Worm (Caenorhabditis elegans): ENCODE data around the gene mab-5.

mab-5 gene

ce11 chrIII:7784201-7784600 lies 947 bp upstream of the mab-5 start (continued):
- no peak for TF ChIP-seq ceh-28 (tag; optimal IDR thresholded peaks at IDR 0.05)
- TF ChIP-seq ceh-16 (tag; optimal IDR thresholded peaks at IDR 0.05), result no peak
- peak; percentile 94 for TF ChIP-seq nfya-1 (tag; optimal IDR thresholded peaks at IDR 0.05; ENCODE audit: insufficient read depth)
- TF ChIP-seq hmg-11 (tag; optimal IDR thresholded peaks at IDR 0.05), result no peak
- TF ChIP-seq unc-39 (tag; optimal IDR thresholded peaks at IDR 0.05), result no peak
- peak; percentile 32 for TF ChIP-seq lin-39 (tag; optimal IDR thresholded peaks at IDR 0.05)
- TF ChIP-seq daf-12 (tag; optimal IDR thresholded peaks at IDR 0.05), result no peak
- no peak for TF ChIP-seq fkh-2 (tag; optimal IDR thresholded peaks at IDR 0.05)
- no peak for TF ChIP-seq nhr-77 (tag; optimal IDR thresholded peaks at IDR 0.05)
- no peak for TF ChIP-seq nhr-28 (tag; optimal IDR thresholded peaks at IDR 0.05)
- TF ChIP-seq unc-62 (GFP tag; optimal IDR thresholded peaks at IDR 0.05), result peak; percentile 24
- TF ChIP-seq ztf-11 (tag; optimal IDR thresholded peaks at IDR 0.05), result no peak
- TF ChIP-seq egl-5 (tag; optimal IDR thresholded peaks at IDR 0.05), result peak; percentile 83
- no peak for TF ChIP-seq pqm-1 (tag; optimal IDR thresholded peaks at IDR 0.05)
- TF ChIP-seq elt-2 (tag; optimal IDR thresholded peaks at IDR 0.05), result no peak
- no peak for TF ChIP-seq ceh-9 (tag; optimal IDR thresholded peaks at IDR 0.05)

ce11 chrIII:7780566-7781238 lies 2.6 kb downstream of the mab-5 start:
- TF ChIP-seq nfya-1 (tag; optimal IDR thresholded peaks at IDR 0.05; ENCODE audit: insufficient read depth) (peak; percentile 5), jun-1 (tag; optimal IDR thresholded peaks at IDR 0.05) (no peak), lin-39 (tag; optimal IDR thresholded peaks at IDR 0.05) (peak; percentile 17)

- TF ChIP-seq lsy-12 (tag; optimal IDR thresholded peaks at IDR 0.05) (no peak), tbx-2 (tag; optimal IDR thresholded peaks at IDR 0.05) (no peak), nfya-1 (tag; optimal IDR thresholded peaks at IDR 0.05; ENCODE audit: insufficient read depth) (peak; percentile 19), egl-5 (tag; optimal IDR thresholded peaks at IDR 0.05) (no peak), ztf-4 (tag; optimal IDR thresholded peaks at IDR 0.05) (no peak), unc-62 (GFP tag; optimal IDR thresholded peaks at IDR 0.05) (no peak)
Observed at ce11 chrIII:7779313-7779712, 3.9 kb downstream of the mab-5 start.

ce11 chrIII:7778530-7778929 lies 4.7 kb downstream of the mab-5 start:
- peak; percentile 96 for TF ChIP-seq nfya-1 (tag; optimal IDR thresholded peaks at IDR 0.05; ENCODE audit: insufficient read depth)
- TF ChIP-seq egl-5 (tag; optimal IDR thresholded peaks at IDR 0.05), result peak; percentile 31
- no peak for TF ChIP-seq lin-15B (tag; optimal IDR thresholded peaks at IDR 0.05)

ce11 chrIII:7775983-7776440 lies 7.2 kb downstream of the mab-5 start, which contains the start of gene bath-15:
bath-15 (minus strand) TSS chrIII:7776033.
- TF ChIP-seq pha-4 (tag; optimal IDR thresholded peaks at IDR 0.05) (peak; percentile 66), ceh-16 (tag; optimal IDR thresholded peaks at IDR 0.05) (no peak), egl-5 (tag; optimal IDR thresholded peaks at IDR 0.05) (no peak), unc-39 (tag; optimal IDR thresholded peaks at IDR 0.05) (no peak), fos-1 (tag; optimal IDR thresholded peaks at IDR 0.05) (no peak), lin-39 (tag; optimal IDR thresholded peaks at IDR 0.05) (no peak)

ce11 chrIII:7773791-7774190 lies 9.5 kb downstream of the mab-5 start:
- TF ChIP-seq elt-2 (tag; optimal IDR thresholded peaks at IDR 0.05), result no peak
- no peak for TF ChIP-seq ceh-9 (tag; optimal IDR thresholded peaks at IDR 0.05)
- TF ChIP-seq lsy-12 (tag; optimal IDR thresholded peaks at IDR 0.05), result no peak
- TF ChIP-seq nhr-67 (tag; optimal IDR thresholded peaks at IDR 0.05), result no peak
- no peak for TF ChIP-seq snpc-4 (tag; optimal IDR thresholded peaks at IDR 0.05)

- TF ChIP-seq jun-1 (tag; optimal IDR thresholded peaks at IDR 0.05), result no peak
- TF ChIP-seq elt-2 (tag; optimal IDR thresholded peaks at IDR 0.05), result no peak
- no peak for TF ChIP-seq nhr-11 (tag; optimal IDR thresholded peaks at IDR 0.05)
- TF ChIP-seq lin-39 (tag; optimal IDR thresholded peaks at IDR 0.05), result no peak
- no peak for TF ChIP-seq eor-1 (tag; optimal IDR thresholded peaks at IDR 0.05)
- no peak for TF ChIP-seq tbx-2 (tag; optimal IDR thresholded peaks at IDR 0.05)
- TF ChIP-seq ceh-16 (tag; optimal IDR thresholded peaks at IDR 0.05), result no peak
- no peak for TF ChIP-seq elt-3 (tag; optimal IDR thresholded peaks at IDR 0.05)
- TF ChIP-seq mdl-1 (tag; optimal IDR thresholded peaks at IDR 0.05), result no peak
Observed at ce11 chrIII:7772901-7773300, 10.4 kb downstream of the mab-5 start, which contains the start of the genes ZK686.6 and ZK686.1. ZK686.6 (minus strand) TSS chrIII:7773001. ZK686.1 (plus strand) TSS chrIII:7773134.
